Worm (Caenorhabditis elegans) whole organism, early embryonic: ENCODE measurements around the gene eif-2Bgamma.

ENCODE experiments used
- B0310.2 ChIP-seq: sonication (generic microtip); optimal IDR thresholded peaks from 2 replicates; lab custom pipeline; 2016; ENCODE audit warnings: mild to moderate bottlenecking, missing genetic modification characterization, missing compliant biosample characterization
- F13C5.2 ChIP-seq: sonication (generic microtip); optimal IDR thresholded peaks from 2 replicates; lab custom pipeline; 2017; ENCODE audit warnings: mild to moderate bottlenecking, missing genetic modification characterization, inconsistent platforms, missing compliant biosample characterization
- aly-1 ChIP-seq: sonication (generic microtip); optimal IDR thresholded peaks from 2 replicates; lab custom pipeline; 2016; ENCODE audit warnings: missing genetic modification characterization, missing compliant biosample characterization
- ama-1 ChIP-seq: fragments of 150-350 bp; optimal IDR thresholded peaks from 2 replicates; lab custom pipeline; 2014
- ceh-13 ChIP-seq: fragments of 200-800 bp; sonication (Bioruptor generic); optimal IDR thresholded peaks from 2 replicates; lab custom pipeline; 2018; ENCODE audit warnings: mild to moderate bottlenecking, missing genetic modification characterization, missing compliant biosample characterization
- ceh-36 ChIP-seq: sonication (generic microtip); optimal IDR thresholded peaks from 2 replicates; lab custom pipeline; 2016; ENCODE audit warnings: missing genetic modification characterization, inconsistent platforms, missing compliant biosample characterization
- ets-7 ChIP-seq: sonication (generic microtip); optimal IDR thresholded peaks from 2 replicates; lab custom pipeline; 2016; ENCODE audit warnings: missing genotype, missing genetic modification characterization, missing compliant biosample characterization
- flt-1 ChIP-seq: fragments of 200-800 bp; sonication (Bioruptor generic); IDR thresholded peaks from 2 replicates; pipeline ENCODE4 v1.3.6; 2022; ENCODE audit warnings: missing genetic modification characterization, missing compliant biosample characterization
- hmbx-1 ChIP-seq: sonication (generic microtip); optimal IDR thresholded peaks from 2 replicates; lab custom pipeline; 2016; ENCODE audit warnings: mild to moderate bottlenecking, missing genetic modification characterization, missing compliant biosample characterization
- hmg-4 ChIP-seq: fragments of 200-800 bp; sonication (Bioruptor generic); optimal IDR thresholded peaks from 2 replicates; lab custom pipeline; 2018; ENCODE audit warnings: mild to moderate bottlenecking, missing genetic modification characterization, missing compliant biosample characterization
- hnd-1 ChIP-seq: sonication (generic microtip); optimal IDR thresholded peaks from 2 replicates; lab custom pipeline; 2016; ENCODE audit warnings: missing genetic modification characterization, missing compliant biosample characterization
- pes-1 ChIP-seq: fragments of 200-800 bp; sonication (Bioruptor generic); IDR thresholded peaks from 2 replicates; pipeline ENCODE4 v1.3.6; 2022; ENCODE audit warnings: missing genetic modification reagents, missing genetic modification characterization, missing compliant biosample characterization
- scrt-1 ChIP-seq: fragments of 200-800 bp; sonication (Bioruptor generic); IDR thresholded peaks from 2 replicates; pipeline ENCODE4 v1.3.6; 2022; ENCODE audit warnings: missing genetic modification characterization, missing compliant biosample characterization
- sea-1 ChIP-seq: fragments of 200-800 bp; sonication (Bioruptor generic); conservative IDR thresholded peaks from 2 replicates; pipeline ENCODE4 v1.3.6; 2022; ENCODE audit warnings: missing genetic modification characterization, missing compliant biosample characterization
- tbx-11 ChIP-seq: fragments of 200-800 bp; sonication (Bioruptor generic); IDR thresholded peaks from 2 replicates; pipeline ENCODE4 v1.3.6; 2022; ENCODE audit warnings: missing genetic modification characterization, missing compliant biosample characterization
- tbx-37 ChIP-seq: fragments of 200-800 bp; sonication (Bioruptor generic); conservative IDR thresholded peaks from 2 replicates; pipeline ENCODE4 v1.3.6; 2022; ENCODE audit warnings: missing genetic modification reagents, missing genetic modification characterization, missing compliant biosample characterization
- tra-4 ChIP-seq: sonication (generic microtip); optimal IDR thresholded peaks from 2 replicates; lab custom pipeline; 2017; ENCODE audit warnings: missing genetic modification characterization, missing compliant biosample characterization

eif-2Bgamma gene

ce11 chrII:6951250-6951806, 16.1 kb downstream of the eif-2Bgamma start, which contains the start of the genes malt-1 and ceh-38:
Gene malt-1 (minus strand): TSS chrII:6951300.
Gene ceh-38 (plus strand): TSS chrII:6951526.
- TF ChIP-seq scrt-1 (no peak), B0310.2 (no peak), ceh-36 (peak; percentile 48), flt-1 (GFP tag; lab: Robert Waterston, UW) (0 out of 2 replicates have a peak, but pooled peaks have one; percentile 26), hmg-4 (peak; percentile 55), F13C5.2 (peak; percentile 67)

ce11 chrII:6943299-6944051, 24.0 kb downstream of the eif-2Bgamma start:
- peak; percentile 41 for TF ChIP-seq aly-1 (tag; lab: Kevin White, UChicago)
- TF ChIP-seq ets-7 (tag; lab: Kevin White, UChicago) = no peak
- TF ChIP-seq tra-4 (tag; lab: Kevin White, UChicago) = no peak
- peak; percentile 43 for TF ChIP-seq ceh-36
- peak; percentile 84 for TF ChIP-seq hmg-4
- no peak for TF ChIP-seq tbx-37 (GFP tag; lab: Robert Waterston, UW)
- TF ChIP-seq tbx-11 (GFP tag; lab: Robert Waterston, UW) = no peak
- no peak for TF ChIP-seq hnd-1 (tag; lab: Kevin White, UChicago)
- peak; percentile 76 for TF ChIP-seq F13C5.2
- TF ChIP-seq ceh-13 (GFP tag; lab: Kevin White, UChicago) = no peak
- TF ChIP-seq scrt-1 = no peak
- no peak for TF ChIP-seq B0310.2
- TF ChIP-seq ama-1 = no peak
- no peak for TF ChIP-seq sea-1 (GFP tag; lab: Robert Waterston, UW)
- no peak for TF ChIP-seq flt-1 (GFP tag; lab: Robert Waterston, UW)
- TF ChIP-seq pes-1 (GFP tag; lab: Robert Waterston, UW) = no peak
- TF ChIP-seq hmbx-1 = no peak

DNA sequence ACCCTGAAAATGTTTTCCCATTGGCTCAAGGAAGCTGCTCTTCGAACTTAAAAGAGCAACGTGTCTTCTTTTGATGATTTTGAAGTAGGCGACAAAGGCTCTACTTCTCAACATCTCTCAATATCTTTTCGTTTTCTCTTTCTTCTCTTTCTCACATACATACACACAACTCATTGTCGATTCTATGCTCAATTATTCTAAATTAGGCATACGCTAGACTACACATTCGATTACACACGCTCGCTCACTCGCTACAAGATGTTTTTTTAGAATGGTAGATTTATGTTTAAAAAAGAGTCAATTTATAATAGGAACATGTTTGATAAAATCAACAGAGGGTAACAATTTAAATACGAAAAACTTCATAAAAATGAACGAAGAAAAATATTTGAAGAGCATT, 25.9 kb downstream of the eif-2Bgamma start:
- TF ChIP-seq tbx-11 (GFP tag; lab: Robert Waterston, UW) (no peak), flt-1 (GFP tag; lab: Robert Waterston, UW) (no peak), B0310.2 (no peak), aly-1 (tag; lab: Kevin White, UChicago) (no peak), sea-1 (GFP tag; lab: Robert Waterston, UW) (no peak), scrt-1 (no peak), pes-1 (GFP tag; lab: Robert Waterston, UW) (no peak), hnd-1 (tag; lab: Kevin White, UChicago) (no peak), tbx-37 (GFP tag; lab: Robert Waterston, UW) (no peak), F13C5.2 (no peak), ets-7 (tag; lab: Kevin White, UChicago) (no peak), hmbx-1 (no peak), tra-4 (tag; lab: Kevin White, UChicago) (no peak), ceh-36 (no peak)

DNA sequence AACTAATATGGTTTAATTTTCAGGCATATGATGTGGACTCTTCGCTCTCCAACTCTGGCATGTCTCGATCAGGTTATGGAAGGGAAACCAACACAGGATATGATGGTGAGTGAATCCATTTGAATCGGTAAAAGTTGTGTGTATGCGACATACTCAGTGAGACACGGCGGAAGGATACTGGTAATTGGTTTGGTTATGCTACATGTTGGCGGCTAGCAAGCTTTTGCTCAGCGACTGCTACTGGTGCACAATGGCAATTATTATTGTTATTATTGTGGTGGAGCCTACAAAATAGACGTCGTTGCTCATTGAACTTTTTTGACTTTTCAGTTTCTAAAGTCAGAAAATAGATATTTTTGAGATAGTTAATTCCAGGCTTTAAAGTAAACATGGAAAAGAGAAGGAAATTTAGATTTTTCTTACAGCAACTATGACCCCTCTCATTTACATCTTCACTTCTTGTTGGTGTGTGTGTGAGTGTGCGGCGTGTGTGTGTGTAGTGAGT, 26.7 kb downstream of the eif-2Bgamma start:
- TF ChIP-seq pes-1 (GFP tag; lab: Robert Waterston, UW) (no peak), hnd-1 (tag; lab: Kevin White, UChicago) (no peak), ceh-13 (GFP tag; lab: Kevin White, UChicago) (no peak), sea-1 (GFP tag; lab: Robert Waterston, UW) (no peak), ceh-36 (no peak), hmbx-1 (no peak), B0310.2 (no peak), tbx-11 (GFP tag; lab: Robert Waterston, UW) (no peak), ets-7 (tag; lab: Kevin White, UChicago) (no peak), tra-4 (tag; lab: Kevin White, UChicago) (no peak), F13C5.2 (no peak), flt-1 (GFP tag; lab: Robert Waterston, UW) (no peak), scrt-1 (no peak), aly-1 (tag; lab: Kevin White, UChicago) (no peak)

DNA sequence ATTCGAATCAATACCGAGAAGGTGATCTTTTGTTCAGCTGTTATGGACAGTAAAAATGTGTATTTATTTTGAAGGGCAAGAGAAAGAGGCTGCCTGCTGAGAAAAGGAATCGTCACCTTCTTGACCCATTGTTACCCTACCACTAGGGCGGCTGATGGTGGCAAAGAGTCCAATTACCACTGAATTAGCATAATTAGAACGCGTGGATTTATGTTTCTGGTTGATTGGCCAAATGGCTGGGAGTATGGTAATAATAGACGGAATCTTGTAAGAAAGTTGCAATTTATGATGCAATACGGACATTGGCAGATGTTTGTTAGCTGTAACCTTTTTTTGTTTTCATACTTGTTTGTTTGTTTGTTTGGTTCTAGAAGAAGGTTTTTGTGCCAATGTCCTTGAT, 27.6 kb downstream of the eif-2Bgamma start:
- TF ChIP-seq hmg-4 (no peak), B0310.2 (no peak), flt-1 (GFP tag; lab: Robert Waterston, UW) (no peak), tra-4 (tag; lab: Kevin White, UChicago) (no peak), aly-1 (tag; lab: Kevin White, UChicago) (no peak), F13C5.2 (no peak), sea-1 (GFP tag; lab: Robert Waterston, UW) (no peak), tbx-11 (GFP tag; lab: Robert Waterston, UW) (no peak), ceh-13 (GFP tag; lab: Kevin White, UChicago) (no peak), ets-7 (tag; lab: Kevin White, UChicago) (no peak), ama-1 (no peak), pes-1 (GFP tag; lab: Robert Waterston, UW) (no peak), hmbx-1 (no peak), ceh-36 (no peak), scrt-1 (no peak), hnd-1 (tag; lab: Kevin White, UChicago) (no peak), tbx-37 (GFP tag; lab: Robert Waterston, UW) (no peak)

DNA sequence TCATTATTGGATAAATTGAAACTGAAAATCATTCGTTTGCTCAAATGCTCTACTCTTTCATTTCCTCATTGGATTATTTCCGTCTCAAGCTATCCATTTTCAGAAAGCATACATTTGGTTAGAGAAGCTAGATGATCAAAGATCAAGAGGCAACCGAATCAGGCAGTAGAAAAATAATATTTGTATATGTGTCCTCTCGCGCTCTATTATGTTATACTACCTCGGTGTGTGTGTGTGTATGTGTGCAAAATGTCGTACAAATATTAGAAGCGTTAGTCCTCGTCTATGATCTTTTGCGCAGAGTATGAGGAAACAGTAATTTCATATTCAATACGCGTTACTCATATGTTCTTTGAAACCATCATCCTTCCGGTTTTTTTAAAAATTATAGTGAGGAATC, 30.4 kb downstream of the eif-2Bgamma start:
- no peak for TF ChIP-seq tra-4 (tag; lab: Kevin White, UChicago)
- TF ChIP-seq B0310.2 = no peak

DNA sequence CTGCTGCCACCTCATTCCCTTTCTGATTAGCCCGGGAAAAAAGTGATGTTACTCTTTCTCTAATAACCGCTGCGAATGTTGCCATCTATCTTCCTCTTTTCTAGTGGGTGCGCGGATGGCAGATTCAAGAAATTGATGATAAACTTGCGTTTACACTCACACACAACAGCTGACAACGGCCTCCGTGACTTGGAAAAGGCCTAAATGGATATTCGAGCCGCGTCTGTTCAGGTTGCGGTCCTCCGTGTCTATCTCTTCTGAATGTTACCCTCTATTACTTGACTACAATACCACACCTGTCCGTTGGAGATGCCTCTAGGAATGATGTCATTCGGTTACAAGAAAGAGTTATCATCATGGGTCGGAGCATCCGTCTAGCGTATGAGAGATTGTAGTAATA, 30.9 kb downstream of the eif-2Bgamma start:
- TF ChIP-seq tbx-37 (GFP tag; lab: Robert Waterston, UW) = no peak
- TF ChIP-seq pes-1 (GFP tag; lab: Robert Waterston, UW) = no peak
- TF ChIP-seq tbx-11 (GFP tag; lab: Robert Waterston, UW) = peak; percentile 26; the same call in 1 of the 2 replicates
- TF ChIP-seq B0310.2 = no peak
- TF ChIP-seq F13C5.2 = no peak
